Worm (Caenorhabditis elegans): ENCODE measurements around the gene str-25.

str-25 gene

DNA sequence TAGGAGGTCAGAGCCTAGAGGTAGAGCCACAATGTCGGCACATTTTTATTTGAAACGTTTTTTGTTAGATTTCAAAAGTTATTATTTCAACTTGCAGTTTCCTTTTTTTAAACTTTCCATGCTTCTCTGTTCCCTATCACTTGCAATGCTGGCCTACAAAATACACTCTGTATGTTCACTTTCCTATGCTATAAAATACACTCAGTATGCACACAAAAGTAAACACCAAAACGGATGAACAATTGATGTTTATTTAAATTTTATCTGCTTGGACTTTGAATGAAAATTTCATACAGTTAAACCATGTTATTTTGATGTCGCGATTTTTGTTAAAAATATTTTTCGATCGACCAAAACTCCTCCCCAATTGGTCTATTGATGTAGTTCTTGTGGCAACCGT, 34.8 kb upstream of the str-25 start:
- TF ChIP-seq ces-1 (GFP tag; optimal IDR thresholded peaks at IDR 0.05): no peak
- TF ChIP-seq mls-2 (tag; optimal IDR thresholded peaks at IDR 0.05): no peak
- TF ChIP-seq ham-2 (GFP tag; optimal IDR thresholded peaks at IDR 0.05): no peak
- no peak for TF ChIP-seq nhr-28 (tag; optimal IDR thresholded peaks at IDR 0.05)
- no peak for TF ChIP-seq ceh-39 (tag; optimal IDR thresholded peaks at IDR 0.05)
- no peak for TF ChIP-seq zip-8 (tag; optimal IDR thresholded peaks at IDR 0.05)
- no peak for TF ChIP-seq snpc-4 (tag; optimal IDR thresholded peaks at IDR 0.05)
- TF ChIP-seq ztf-11 (tag; optimal IDR thresholded peaks at IDR 0.05): no peak
- TF ChIP-seq ceh-43 (GFP tag; optimal IDR thresholded peaks at IDR 0.05): no peak
- no peak for TF ChIP-seq drap-1 (GFP tag; optimal IDR thresholded peaks at IDR 0.05)
- TF ChIP-seq mab-5 (tag; optimal IDR thresholded peaks at IDR 0.05): no peak
- no peak for TF ChIP-seq tbx-8 (GFP tag; optimal IDR thresholded peaks at IDR 0.05)
- TF ChIP-seq nhr-12 (tag; optimal IDR thresholded peaks at IDR 0.05): no peak
- no peak for TF ChIP-seq flh-1 (GFP tag; optimal IDR thresholded peaks at IDR 0.05)

- TF ChIP-seq nhr-28 (tag; optimal IDR thresholded peaks at IDR 0.05) (no peak), lin-13 (tag; optimal IDR thresholded peaks at IDR 0.05) (no peak), tbx-8 (GFP tag; optimal IDR thresholded peaks at IDR 0.05) (no peak), ces-1 (GFP tag; optimal IDR thresholded peaks at IDR 0.05) (no peak), mls-2 (tag; optimal IDR thresholded peaks at IDR 0.05) (no peak), elt-3 (tag; optimal IDR thresholded peaks at IDR 0.05) (no peak), lsy-2 (tag; optimal IDR thresholded peaks at IDR 0.05) (no peak), cnd-1 (tag; optimal IDR thresholded peaks at IDR 0.05) (no peak), mep-1 (tag; optimal IDR thresholded peaks at IDR 0.05) (no peak), sptf-1 (tag; optimal IDR thresholded peaks at IDR 0.05) (no peak), unc-120 (tag; optimal IDR thresholded peaks at IDR 0.05; ENCODE audit: poor library complexity, severe bottlenecking) (no peak), M03D4.4 (tag; optimal IDR thresholded peaks at IDR 0.05) (no peak), ham-2 (GFP tag; optimal IDR thresholded peaks at IDR 0.05) (no peak), nhr-237 (tag; optimal IDR thresholded peaks at IDR 0.05) (no peak), ceh-83 (GFP tag; optimal IDR thresholded peaks at IDR 0.05) (no peak), sem-2 (GFP tag; optimal IDR thresholded peaks at IDR 0.05) (no peak)
These were observed 24.8 kb upstream of the str-25 start, which contains the start of gene F22B8.3 for ce11 chrV:16090685-16091084. F22B8.3 (plus strand) TSS chrV:16090985.

ce11 chrV:16094284-16094683, 21.2 kb upstream of the str-25 start, which contains the start of gene F22B8.7:
F22B8.7 (plus strand) TSS chrV:16094584.
- TF ChIP-seq ham-2 (GFP tag; optimal IDR thresholded peaks at IDR 0.05): no peak
- no peak for TF ChIP-seq nhr-2 (tag; optimal IDR thresholded peaks at IDR 0.05)
- no peak for TF ChIP-seq lin-13 (tag; optimal IDR thresholded peaks at IDR 0.05)
- no peak for TF ChIP-seq lsy-2 (tag; optimal IDR thresholded peaks at IDR 0.05)
- no peak for TF ChIP-seq mls-2 (tag; optimal IDR thresholded peaks at IDR 0.05)
- no peak for TF ChIP-seq unc-62 (GFP tag; optimal IDR thresholded peaks at IDR 0.05)
- no peak for TF ChIP-seq nhr-76 (tag; optimal IDR thresholded peaks at IDR 0.05)
- TF ChIP-seq elt-1 (tag; optimal IDR thresholded peaks at IDR 0.05; ENCODE audit: borderline replicate concordance, insufficient read depth): no peak
- TF ChIP-seq nhr-28 (tag; optimal IDR thresholded peaks at IDR 0.05): no peak
- no peak for TF ChIP-seq elt-3 (tag; optimal IDR thresholded peaks at IDR 0.05)
- TF ChIP-seq nhr-237 (tag; optimal IDR thresholded peaks at IDR 0.05): no peak
- TF ChIP-seq zip-8 (tag; optimal IDR thresholded peaks at IDR 0.05): no peak
- TF ChIP-seq ces-1 (GFP tag; optimal IDR thresholded peaks at IDR 0.05): no peak

DNA sequence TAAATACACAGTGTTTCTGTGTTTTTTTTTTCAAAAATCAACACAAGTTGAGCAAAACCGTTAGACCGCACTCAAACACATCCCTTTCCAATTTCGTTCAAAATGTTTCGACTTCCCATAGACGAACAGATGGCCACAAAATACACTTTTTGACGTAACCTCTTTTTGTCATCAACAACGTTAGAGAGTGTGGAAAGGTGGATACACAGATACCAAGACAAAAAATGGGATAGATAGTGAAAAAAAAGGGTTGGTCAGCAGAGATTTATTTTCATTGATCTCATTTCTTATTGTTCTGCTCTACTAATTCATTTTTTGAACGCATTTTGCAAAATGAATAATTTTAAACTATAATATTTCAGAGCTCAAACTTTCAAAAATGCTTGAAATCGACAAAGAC, 20.6 kb upstream of the str-25 start:
- peak; percentile 5 for TF ChIP-seq zip-8 (tag; optimal IDR thresholded peaks at IDR 0.05)
- no peak for TF ChIP-seq nhr-28 (tag; optimal IDR thresholded peaks at IDR 0.05)
- peak; percentile 64 for TF ChIP-seq cnd-1 (tag; optimal IDR thresholded peaks at IDR 0.05)

ce11 chrV:16099441-16099840, 16.0 kb upstream of the str-25 start, which contains the start of gene str-7:
str-7 (minus strand) TSS chrV:16099541.
- no peak for TF ChIP-seq sptf-1 (tag; optimal IDR thresholded peaks at IDR 0.05)
- no peak for TF ChIP-seq M03D4.4 (tag; optimal IDR thresholded peaks at IDR 0.05)
- no peak for TF ChIP-seq tbx-8 (GFP tag; optimal IDR thresholded peaks at IDR 0.05)
- no peak for TF ChIP-seq nhr-28 (tag; optimal IDR thresholded peaks at IDR 0.05)
- no peak for TF ChIP-seq unc-120 (tag; optimal IDR thresholded peaks at IDR 0.05; ENCODE audit: poor library complexity, severe bottlenecking)
- no peak for TF ChIP-seq bed-3 (GFP tag; optimal IDR thresholded peaks at IDR 0.05)
- TF ChIP-seq blmp-1 (tag; optimal IDR thresholded peaks at IDR 0.05): no peak
- no peak for TF ChIP-seq ceh-83 (GFP tag; optimal IDR thresholded peaks at IDR 0.05)
